Fruit fly (Drosophila melanogaster): Measurements from ENCODE around the gene CG5347.

- no peak for TF ChIP-seq Ets96B (tag; optimal IDR thresholded peaks at IDR 0.05)
- no peak for TF ChIP-seq svp (GFP tag)
- no peak for TF ChIP-seq CG9139 (GFP tag; optimal IDR thresholded peaks at IDR 0.05)
- no peak for TF ChIP-seq CG11902 (GFP tag; optimal IDR thresholded peaks at IDR 0.05)
- TF ChIP-seq dac (GFP tag; optimal IDR thresholded peaks at IDR 0.05) = peak; percentile 18
- no peak for TF ChIP-seq CG3032 (tag; optimal IDR thresholded peaks at IDR 0.05)
- peak; percentile 5 for TF ChIP-seq CG4318 (GFP tag; optimal IDR thresholded peaks at IDR 0.05)
- no peak for TF ChIP-seq lz (GFP tag; optimal IDR thresholded peaks at IDR 0.05)
- no peak for TF ChIP-seq CG6792 (GFP tag; optimal IDR thresholded peaks at IDR 0.05)
- no peak for TF ChIP-seq CG6808 (GFP tag; optimal IDR thresholded peaks at IDR 0.05)
- no peak for TF ChIP-seq CG6854 (GFP tag; optimal IDR thresholded peaks at IDR 0.05)
- no peak for TF ChIP-seq CG8632 (GFP tag; optimal IDR thresholded peaks at IDR 0.05)
Measured at dm6 chrX:14738420-14738819, 38.2 kb upstream of the CG5347 start.
